Worm (Caenorhabditis elegans): Measurements from ENCODE around the gene nhr-76.

DNA sequence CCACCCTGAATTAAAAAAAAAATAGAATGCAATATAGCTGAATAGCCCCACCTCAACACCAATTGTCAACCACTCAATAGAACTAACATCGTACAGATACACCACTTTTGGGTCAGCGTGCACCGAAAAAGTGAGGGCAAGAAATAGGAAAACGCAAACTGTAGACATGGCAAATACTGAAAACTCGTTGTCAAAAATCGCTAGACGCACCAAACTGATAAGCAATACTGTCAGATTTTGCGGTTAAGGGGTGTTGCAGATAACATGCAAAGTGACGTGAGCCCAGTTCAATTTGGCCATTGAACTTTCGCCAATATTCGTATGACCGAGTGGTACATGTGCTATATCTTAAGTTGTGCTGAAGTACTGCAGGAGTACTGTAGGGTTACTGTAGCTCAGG is 46.0 kb downstream of the nhr-76 start, which contains the start of gene K11H12.3:
- TF ChIP-seq C38D4.7 (GFP tag; optimal IDR thresholded peaks at IDR 0.05): no peak
- TF ChIP-seq ceh-6 (GFP tag; optimal IDR thresholded peaks at IDR 0.05): no peak
- TF ChIP-seq sox-2 (GFP tag; IDR thresholded peaks at IDR 0.05): no peak
- no peak for TF ChIP-seq C08G9.2 (tag; optimal IDR thresholded peaks at IDR 0.05)
- TF ChIP-seq hlh-30 (tag; optimal IDR thresholded peaks at IDR 0.05; ENCODE audit: insufficient read depth): no peak
- no peak for TF ChIP-seq pag-3 (tag; optimal IDR thresholded peaks at IDR 0.05; ENCODE audit: borderline replicate concordance)
- TF ChIP-seq ceh-45 (GFP tag; IDR thresholded peaks at IDR 0.05): no peak
- no peak for TF ChIP-seq pros-1 (tag; optimal IDR thresholded peaks at IDR 0.05)
- no peak for TF ChIP-seq ama-1 (optimal IDR thresholded peaks at IDR 0.05)
- no peak for TF ChIP-seq ceh-34 (tag; optimal IDR thresholded peaks at IDR 0.05)
- no peak for TF ChIP-seq ztf-16 (tag; optimal IDR thresholded peaks at IDR 0.05)
- TF ChIP-seq nhr-11 (tag; optimal IDR thresholded peaks at IDR 0.05): no peak
- TF ChIP-seq sdc-2 (tag; optimal IDR thresholded peaks at IDR 0.05): no peak
- TF ChIP-seq hlh-13 (GFP tag; optimal IDR thresholded peaks at IDR 0.05): no peak
